Fruit fly (Drosophila melanogaster) whole organism, pupa: ENCODE data around the gene Glut4EF.

Experiments
- CG10348 ChIP-seq: fragments of 200-800 bp; sonication (Bioruptor generic); IDR thresholded peaks from 2 replicates; pipeline ENCODE4 v1.3.6; 2022; ENCODE audit warnings: missing biosample characterization, missing genetic modification characterization
- CG12605 ChIP-seq: fragments of 200-800 bp; sonication (Bioruptor generic); IDR thresholded peaks from 2 replicates; pipeline ENCODE4 v1.3.6; 2022; ENCODE audit warnings: missing biosample characterization, missing genetic modification characterization
- CG13204 ChIP-seq: fragments of 200-800 bp; sonication (Bioruptor generic); optimal IDR thresholded peaks from 2 replicates; lab custom pipeline; 2018; ENCODE audit warnings: missing biosample characterization, mild to moderate bottlenecking, missing genetic modification characterization, moderate library complexity
- CG14655 ChIP-seq: fragments of 200-800 bp; sonication (Bioruptor generic); optimal IDR thresholded peaks from 3 replicates; lab custom pipeline; 2017; ENCODE audit warnings: mild to moderate bottlenecking, missing biosample characterization, missing genetic modification reagents, missing genetic modification characterization
- CG15710 ChIP-seq: fragments of 200-800 bp; sonication (Bioruptor generic); optimal IDR thresholded peaks from 2 replicates; lab custom pipeline; 2018; ENCODE audit warnings: missing biosample characterization, mild to moderate bottlenecking, missing genetic modification characterization, moderate library complexity
- CG17806 ChIP-seq: fragments of 200-800 bp; sonication (Bioruptor generic); optimal IDR thresholded peaks from 2 replicates; lab custom pipeline; 2018; ENCODE audit warnings: missing biosample characterization, mild to moderate bottlenecking, missing genetic modification characterization, moderate library complexity
- CG32121 ChIP-seq: fragments of 200-800 bp; sonication (Bioruptor generic); IDR thresholded peaks from 2 replicates; pipeline ENCODE4 v1.3.6; 2022; ENCODE audit warnings: missing biosample characterization, missing genetic modification characterization
- CG34367 ChIP-seq: fragments of 200-800 bp; sonication (Bioruptor generic); optimal IDR thresholded peaks from 2 replicates; lab custom pipeline; 2018; ENCODE audit warnings: missing biosample characterization, mild to moderate bottlenecking, missing genetic modification characterization
- CG4496 ChIP-seq: fragments of 200-800 bp; sonication (Bioruptor generic); IDR thresholded peaks from 3 replicates; pipeline ENCODE4 v1.3.6; 2022; ENCODE audit warnings: missing biosample characterization, missing genetic modification characterization
- CG8159 ChIP-seq: fragments of 200-800 bp; sonication (Bioruptor generic); optimal IDR thresholded peaks from 3 replicates; lab custom pipeline; 2018; ENCODE audit warnings: missing biosample characterization, mild to moderate bottlenecking, missing genetic modification characterization, moderate library complexity
- CG8301 ChIP-seq: fragments of 200-800 bp; sonication (Bioruptor generic); optimal IDR thresholded peaks from 2 replicates; lab custom pipeline; 2018; ENCODE audit warnings: missing biosample characterization, mild to moderate bottlenecking, missing genetic modification characterization
- CG9948 ChIP-seq: fragments of 200-800 bp; sonication (Bioruptor generic); optimal IDR thresholded peaks from 2 replicates; lab custom pipeline; 2018; ENCODE audit warnings: missing biosample characterization, mild to moderate bottlenecking, missing genetic modification characterization, moderate library complexity
- D1 ChIP-seq: fragments of 200-800 bp; sonication (Bioruptor generic); optimal IDR thresholded peaks from 2 replicates; lab custom pipeline; 2018; ENCODE audit warnings: missing biosample characterization, mild to moderate bottlenecking, missing genetic modification characterization, moderate library complexity
- EcR ChIP-seq: fragments of 200-800 bp; sonication (Bioruptor generic); optimal IDR thresholded peaks from 3 replicates; lab custom pipeline; 2019; ENCODE audit warnings: missing biosample characterization, missing genetic modification characterization, mild to moderate bottlenecking, moderate library complexity, missing genetic modification reagents
- Ets98B ChIP-seq: fragments of 200-800 bp; sonication (Bioruptor generic); IDR thresholded peaks from 2 replicates; pipeline ENCODE4 v1.3.6; 2022; ENCODE audit warnings: missing biosample characterization, missing genetic modification characterization
- Pif1A ChIP-seq: fragments of 200-800 bp; sonication (Bioruptor generic); optimal IDR thresholded peaks from 3 replicates; lab custom pipeline; 2016; ENCODE audit warnings: missing biosample characterization, missing genetic modification characterization
- Pif1B ChIP-seq: fragments of 200-800 bp; sonication (Bioruptor generic); optimal IDR thresholded peaks from 3 replicates; lab custom pipeline; 2016; ENCODE audit warnings: missing biosample characterization, missing genetic modification characterization
- Snoo ChIP-seq: fragments of 200-800 bp; sonication (Bioruptor generic); optimal IDR thresholded peaks from 3 replicates; lab custom pipeline; 2017; ENCODE audit warnings: missing biosample characterization, mild to moderate bottlenecking, missing genetic modification characterization, inconsistent platforms
- fd96Ca ChIP-seq: fragments of 200-800 bp; sonication (Bioruptor generic); IDR thresholded peaks from 3 replicates; pipeline ENCODE4 v1.3.6; 2022; ENCODE audit warnings: missing biosample characterization, missing genetic modification characterization
- gl ChIP-seq: fragments of 200-800 bp; sonication (Bioruptor generic); optimal IDR thresholded peaks from 2 replicates; lab custom pipeline; 2018; ENCODE audit warnings: missing biosample characterization, mild to moderate bottlenecking, missing genetic modification characterization
- rn ChIP-seq: fragments of 200-800 bp; sonication (Bioruptor generic); IDR thresholded peaks from 2 replicates; pipeline ENCODE4 v1.3.6; 2022; ENCODE audit warnings: missing biosample characterization, missing genetic modification characterization

Glut4EF gene

dm6 chr3R:9875644-9876043, 1.2 kb downstream of the Glut4EF start:
- TF ChIP-seq CG15710 (no peak), CG9948 (tag; lab: Kevin White, UChicago) (no peak)

- TF ChIP-seq Snoo (tag; lab: Kevin White, UChicago) (no peak), CG14655 (GFP tag; lab: Kevin White, UChicago) (peak; percentile 15)
- TF ChIP-seq, all 21 proteins: peak for 1
These were observed 2.9 kb downstream of the Glut4EF start for dm6 chr3R:9877153-9878025.

DNA sequence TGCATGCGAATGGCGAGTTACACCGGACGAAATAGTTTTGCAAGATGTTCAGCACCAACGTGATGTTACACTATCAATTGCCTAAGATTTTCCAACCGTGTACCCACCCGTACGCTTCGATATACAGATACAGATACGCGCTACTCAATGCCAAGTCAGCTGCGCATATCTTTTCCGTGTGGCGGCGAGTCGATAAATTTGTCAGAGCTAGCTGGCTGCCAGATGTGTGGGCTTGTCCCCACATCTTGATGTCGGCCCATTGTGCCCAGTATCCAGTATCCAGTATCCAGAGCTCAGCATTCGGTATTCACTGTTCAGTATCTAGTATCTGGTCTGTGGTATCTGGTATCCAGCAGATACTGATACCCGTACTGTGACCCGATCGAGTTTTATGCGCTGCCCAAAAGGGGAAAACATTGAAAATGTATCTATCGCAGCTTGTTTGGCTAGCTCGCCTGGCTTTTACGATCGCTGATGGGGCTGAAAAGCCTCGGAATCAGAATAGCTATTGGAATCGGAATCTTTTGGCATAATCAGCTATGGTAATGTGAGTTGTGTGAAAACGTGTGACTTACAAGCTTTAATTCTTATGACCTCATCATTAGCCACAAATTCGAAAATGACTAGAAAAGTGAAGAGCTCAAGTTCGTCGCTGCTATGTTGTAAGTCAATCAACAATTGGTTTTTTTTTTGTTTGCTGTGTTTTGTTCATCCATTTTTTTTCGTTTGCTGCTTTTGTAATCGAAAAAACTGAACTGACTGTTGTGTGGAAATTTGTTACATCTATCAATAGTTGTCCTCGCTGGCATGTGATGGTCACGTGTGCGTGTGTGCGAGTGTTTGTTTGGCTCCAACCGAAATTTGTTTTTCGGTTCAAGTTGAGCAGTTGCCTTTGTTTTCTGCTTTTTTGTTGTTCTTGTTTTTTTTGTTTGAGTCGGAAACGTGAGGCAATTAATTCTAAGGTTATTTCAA, 3.8 kb downstream of the Glut4EF start:
- TF ChIP-seq CG17806 (tag; lab: Kevin White, UChicago) (no peak), D1 (tag; lab: Kevin White, UChicago) (no peak), CG8159 (tag; lab: Kevin White, UChicago) (no peak), Pif1A (no peak)

DNA sequence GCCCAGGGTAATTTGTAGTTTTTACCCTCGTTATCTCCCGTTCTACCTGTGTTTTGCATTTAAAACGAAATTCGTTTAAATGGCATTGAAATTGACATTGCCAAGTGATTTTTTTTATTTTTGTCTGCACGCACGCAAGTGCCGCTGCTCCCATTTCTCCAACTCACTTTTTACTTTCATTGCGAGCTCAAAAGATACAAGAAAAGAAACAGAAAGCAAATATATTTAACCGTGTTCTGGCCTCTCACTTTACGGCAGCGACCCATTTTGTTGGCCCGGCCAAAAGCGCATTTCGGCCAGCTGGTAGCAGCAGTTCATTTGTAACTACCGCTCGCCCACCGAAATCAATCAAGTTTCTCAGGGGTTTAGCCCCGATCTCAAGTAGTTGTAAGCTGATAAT, 4.8 kb downstream of the Glut4EF start:
- TF ChIP-seq Pif1B (GFP tag; lab: Kevin White, UChicago) = no peak
- no peak for TF ChIP-seq CG12605
- no peak for TF ChIP-seq rn
- no peak for TF ChIP-seq CG14655 (GFP tag; lab: Kevin White, UChicago)
- no peak for TF ChIP-seq CG4496 (GFP tag; lab: Robert Waterston, UW)
- TF ChIP-seq D1 (tag; lab: Kevin White, UChicago) = no peak
- no peak for TF ChIP-seq CG10348
- no peak for TF ChIP-seq gl
- no peak for TF ChIP-seq CG34367
- no peak for TF ChIP-seq CG8159 (tag; lab: Kevin White, UChicago)
- no peak for TF ChIP-seq Snoo (tag; lab: Kevin White, UChicago)
- TF ChIP-seq CG9948 (tag; lab: Kevin White, UChicago) = no peak
- TF ChIP-seq EcR = no peak

dm6 chr3R:9879880-9880852, 5.7 kb downstream of the Glut4EF start:
- TF ChIP-seq CG32121 (no peak), CG8159 (tag; lab: Kevin White, UChicago) (no peak), CG8301 (no peak), Snoo (tag; lab: Kevin White, UChicago) (no peak), Ets98B (GFP tag; lab: Robert Waterston, UW) (no peak), CG15710 (no peak), CG13204 (GFP tag; lab: Kevin White, UChicago) (no peak), CG10348 (no peak), gl (no peak), Pif1B (GFP tag; lab: Kevin White, UChicago) (no peak), CG9948 (tag; lab: Kevin White, UChicago) (no peak), CG14655 (GFP tag; lab: Kevin White, UChicago) (no peak), CG17806 (tag; lab: Kevin White, UChicago) (no peak), CG34367 (no peak), D1 (tag; lab: Kevin White, UChicago) (no peak), CG4496 (GFP tag; lab: Robert Waterston, UW) (no peak), EcR (no peak)

dm6 chr3R:9881348-9881901, 6.9 kb downstream of the Glut4EF start:
- TF ChIP-seq CG15710 = no peak
- TF ChIP-seq CG32121 = no peak
- TF ChIP-seq CG9948 (tag; lab: Kevin White, UChicago) = no peak
- no peak for TF ChIP-seq Snoo (tag; lab: Kevin White, UChicago)
- TF ChIP-seq CG14655 (GFP tag; lab: Kevin White, UChicago) = no peak
- no peak for TF ChIP-seq Pif1A
- no peak for TF ChIP-seq rn
- peak; percentile 19 for TF ChIP-seq CG13204 (GFP tag; lab: Kevin White, UChicago)
- no peak for TF ChIP-seq D1 (tag; lab: Kevin White, UChicago)
- no peak for TF ChIP-seq CG8301
- peak; percentile 16 for TF ChIP-seq Pif1B (GFP tag; lab: Kevin White, UChicago)
- TF ChIP-seq Ets98B (GFP tag; lab: Robert Waterston, UW) = peak; percentile 31; the same call in 1 of the 2 replicates
- peak; percentile 88 for TF ChIP-seq EcR
- no peak for TF ChIP-seq CG12605
- no peak for TF ChIP-seq CG10348
- 0 out of 3 replicates have a peak, but pooled peaks have one; percentile 16 for TF ChIP-seq fd96Ca (GFP tag; lab: Robert Waterston, UW)
- peak; percentile 11 for TF ChIP-seq gl
- no peak for TF ChIP-seq CG8159 (tag; lab: Kevin White, UChicago)
- no peak for TF ChIP-seq CG34367
- no peak for TF ChIP-seq CG17806 (tag; lab: Kevin White, UChicago)
- TF ChIP-seq CG4496 (GFP tag; lab: Robert Waterston, UW) = peak; percentile 63; the same call in 2 of the 3 replicates
